Worm (Caenorhabditis elegans) whole organism, late embryonic: ENCODE measurements around the gene ZK154.6.

Source experiments
- ceh-2 ChIP-seq: sonication (generic microtip); optimal IDR thresholded peaks from 2 replicates; lab custom pipeline; 2016; ENCODE audit warnings: missing genotype, missing genetic modification characterization, missing compliant biosample characterization
- ceh-34 ChIP-seq: sonication (generic microtip); optimal IDR thresholded peaks from 2 replicates; lab custom pipeline; 2016; ENCODE audit warnings: mild to moderate bottlenecking, missing genetic modification characterization, missing compliant biosample characterization
- dmd-4 ChIP-seq: sonication (generic microtip); optimal IDR thresholded peaks from 2 replicates; lab custom pipeline; 2016; ENCODE audit warnings: borderline replicate concordance, missing genetic modification characterization, missing compliant biosample characterization
- dve-1 ChIP-seq: sonication (generic microtip); optimal IDR thresholded peaks from 2 replicates; lab custom pipeline; 2017; ENCODE audit warnings: antibody characterized with exemption, mild to moderate bottlenecking, missing genetic modification characterization, missing compliant biosample characterization
- hlh-30 ChIP-seq: sonication (generic microtip); optimal IDR thresholded peaks from 2 replicates; lab custom pipeline; 2017; ENCODE audit warnings: antibody characterized with exemption, missing genetic modification characterization, missing compliant biosample characterization; ENCODE audit not compliant: insufficient read depth
- hlh-8 ChIP-seq: sonication (generic microtip); optimal IDR thresholded peaks from 2 replicates; lab custom pipeline; 2016; ENCODE audit warnings: missing genotype, missing genetic modification characterization, missing compliant biosample characterization
- lim-6 ChIP-seq: sonication (generic microtip); optimal IDR thresholded peaks from 2 replicates; lab custom pipeline; 2016; ENCODE audit warnings: missing genetic modification characterization, missing compliant biosample characterization
- mec-3 ChIP-seq: sonication (generic microtip); optimal IDR thresholded peaks from 2 replicates; lab custom pipeline; 2016; ENCODE audit warnings: borderline replicate concordance, missing genetic modification characterization, missing compliant biosample characterization
- nhr-11 ChIP-seq: fragments of 150-350 bp; optimal IDR thresholded peaks from 2 replicates; lab custom pipeline; 2014; ENCODE audit warnings: missing biosample characterization, missing genetic modification characterization
- pha-4 ChIP-seq: fragments of 150-350 bp; optimal IDR thresholded peaks from 2 replicates; lab custom pipeline; 2018; ENCODE audit warnings: missing biosample characterization, missing genetic modification reagents, missing genetic modification characterization
- ref-2 ChIP-seq: sonication (generic microtip); optimal IDR thresholded peaks from 2 replicates; lab custom pipeline; 2016; ENCODE audit warnings: missing genetic modification characterization, missing compliant biosample characterization
- tbx-2 ChIP-seq: sonication (generic microtip); optimal IDR thresholded peaks from 2 replicates; lab custom pipeline; 2016; ENCODE audit warnings: missing genetic modification characterization, missing compliant biosample characterization

DNA sequence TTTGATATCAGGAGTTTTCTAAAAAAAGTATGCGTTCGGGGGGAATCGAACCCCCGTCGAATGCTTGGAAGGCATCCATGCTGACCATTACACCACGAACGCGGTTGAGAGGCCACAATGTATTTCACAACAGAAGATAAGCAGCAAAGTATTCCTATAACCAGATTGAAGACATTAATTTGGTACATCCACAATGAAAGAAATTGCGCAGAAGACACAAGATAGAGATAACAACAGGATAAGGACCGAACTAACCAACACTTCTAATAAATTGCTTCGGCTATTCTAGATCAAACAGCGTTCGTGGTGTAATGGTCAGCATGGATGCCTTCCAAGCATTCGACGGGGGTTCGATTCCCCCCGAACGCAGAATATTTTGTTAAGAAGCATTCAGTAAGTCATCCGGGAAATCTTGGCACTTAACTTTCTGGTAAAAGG lies 962 bp upstream of the ZK154.6 start:
- TF ChIP-seq ceh-34 (tag; lab: Kevin White, UChicago) (no peak), dve-1 (tag; lab: Kevin White, UChicago) (no peak), ceh-2 (tag; lab: Kevin White, UChicago) (peak; percentile 15), nhr-11 (no peak), lim-6 (tag; lab: Kevin White, UChicago) (no peak), tbx-2 (no peak), hlh-30 (tag; lab: Kevin White, UChicago) (no peak), pha-4 (tag; lab: Kevin White, UChicago) (no peak), ref-2 (tag; lab: Kevin White, UChicago) (peak; percentile 32), mec-3 (no peak), hlh-8 (tag; lab: Kevin White, UChicago) (no peak), dmd-4 (no peak)
